1 fruit fly cellular context compared by ENCODE assay signal in genomic region chr3R:16886431-16887154, dm6.
A peak's percentile ranks its signal among the peaks of the same experiment; 100 is the strongest.
TF ChIP-seq lines count a peak whose summit lies in the region.

No protein-coding gene starts in this region.

TF ChIP-seq in whole organism, embryonic, 481 proteins besides CTCF, POLR2A, EP300 and RAD21 (continued from another document):
- TF ChIP-seq CG8388 (GFP tag; optimal IDR thresholded peaks at IDR 0.05; lab: Kevin White, UChicago) (peak; percentile 64), nmo (GFP tag; optimal IDR thresholded peaks at IDR 0.05; lab: Kevin White, UChicago) (peak; percentile 49), CG3407 (GFP tag; optimal IDR thresholded peaks at IDR 0.05; lab: Kevin White, UChicago) (no peak), CG14860 (GFP tag; IDR thresholded peaks at IDR 0.05; lab: Robert Waterston, UW; ENCODE audit: partially characterized antibody) (0 out of 3 replicates have a peak, but pooled peaks have one; percentile 33), Asciz (GFP tag; optimal IDR thresholded peaks at IDR 0.05; lab: Kevin White, UChicago) (peak; percentile 7), Bgb (GFP tag; IDR thresholded peaks at IDR 0.05; lab: Robert Waterston, UW; ENCODE audit: partially characterized antibody) (0 out of 2 replicates have a peak, but pooled peaks have one; percentile 6), MBD-R2 (GFP tag; IDR thresholded peaks at IDR 0.05; lab: Robert Waterston, UW) (no peak), Blimp-1 (GFP tag; optimal IDR thresholded peaks at IDR 0.05; lab: Kevin White, UChicago) (peak; percentile 31), B-H2 (GFP tag; optimal IDR thresholded peaks at IDR 0.05; lab: Kevin White, UChicago) (no peak), unpg (GFP tag; optimal IDR thresholded peaks at IDR 0.05; lab: Kevin White, UChicago) (peak; percentile 19), CG6791 (GFP tag; IDR thresholded peaks at IDR 0.05; lab: Robert Waterston, UW; ENCODE audit: partially characterized antibody) (0 out of 3 replicates have a peak, but pooled peaks have one; percentile 7), CG32532 (GFP tag; IDR thresholded peaks at IDR 0.05; lab: Robert Waterston, UW) (0 out of 2 replicates have a peak, but pooled peaks have one; percentile 11), dysf (GFP tag; IDR thresholded peaks at IDR 0.05; lab: Robert Waterston, UW) (peak; percentile 30; the same call in 1 of the 3 replicates), onecut (GFP tag; IDR thresholded peaks at IDR 0.05; lab: Robert Waterston, UW) (0 out of 2 replicates have a peak, but pooled peaks have one; percentile 7), CG6272 (GFP tag; IDR thresholded peaks at IDR 0.05; lab: Robert Waterston, UW) (no peak), Xrp1 (GFP tag; IDR thresholded peaks at IDR 0.05; lab: Robert Waterston, UW) (peak; percentile 15; the same call in 1 of the 2 replicates), CG11723 (GFP tag; optimal IDR thresholded peaks at IDR 0.05; lab: Kevin White, UChicago) (no peak), CG2712 (tag; optimal IDR thresholded peaks at IDR 0.05; lab: Kevin White, UChicago) (peak; percentile 69), Fer3 (tag; optimal IDR thresholded peaks at IDR 0.05; lab: Kevin White, UChicago) (no peak), CG11696 (GFP tag; IDR thresholded peaks at IDR 0.05; lab: Robert Waterston, UW) (no peak), CG4424 (GFP tag; optimal IDR thresholded peaks at IDR 0.05; lab: Kevin White, UChicago) (no peak), tgo (GFP tag; IDR thresholded peaks at IDR 0.05; lab: Robert Waterston, UW) (no peak; the same call in 2 of the 3 replicates), esg (GFP tag; conservative IDR thresholded peaks at IDR 0.05; lab: Robert Waterston, UW) (peak; percentile 42; the same call in 1 of the 2 replicates), sd (tag; optimal IDR thresholded peaks at IDR 0.05; lab: Kevin White, UChicago) (peak; percentile 5), D19A (tag; optimal IDR thresholded peaks at IDR 0.05; lab: Kevin White, UChicago) (peak; percentile 31), kni (GFP tag; optimal IDR thresholded peaks at IDR 0.05; lab: Kevin White, UChicago) (peak; percentile 69), CG17385 (GFP tag; optimal IDR thresholded peaks at IDR 0.05; lab: Kevin White, UChicago) (no peak), CG32772 (GFP tag; IDR thresholded peaks at IDR 0.05; lab: Robert Waterston, UW) (peak; percentile 32), HLHmδ (GFP tag; optimal IDR thresholded peaks at IDR 0.05; lab: Kevin White, UChicago) (no peak), CG31441 (GFP tag; IDR thresholded peaks at IDR 0.05; lab: Robert Waterston, UW) (peak; percentile 56), sqz (GFP tag; optimal IDR thresholded peaks at IDR 0.05; lab: Kevin White, UChicago) (peak; percentile 68), Hr78 (GFP tag; optimal IDR thresholded peaks at IDR 0.05; lab: Kevin White, UChicago) (peak in 1 of 2 experiments; percentile 21), row (GFP tag; IDR thresholded peaks at IDR 0.05; lab: Robert Waterston, UW) (0 out of 3 replicates have a peak, but pooled peaks have one; percentile 33), phol (tag; optimal IDR thresholded peaks at IDR 0.05; lab: Kevin White, UChicago) (peak; percentile 77), chinmo (GFP tag; IDR thresholded peaks at IDR 0.05; lab: Robert Waterston, UW; ENCODE audit: partially characterized antibody) (0 out of 4 replicates have a peak, but pooled peaks have one; percentile 37), CG10321 (GFP tag; IDR thresholded peaks at IDR 0.05; lab: Robert Waterston, UW) (peak; percentile 90), klu (GFP tag; IDR thresholded peaks at IDR 0.05; lab: Robert Waterston, UW) (no peak), CG13424 (tag; optimal IDR thresholded peaks at IDR 0.05; lab: Kevin White, UChicago) (peak; percentile 53), dmrt99B (tag; optimal IDR thresholded peaks at IDR 0.05; lab: Kevin White, UChicago) (peak; percentile 47), mirr (GFP tag; optimal IDR thresholded peaks at IDR 0.05; lab: Kevin White, UChicago) (no peak), seq (GFP tag; IDR thresholded peaks at IDR 0.05; lab: Robert Waterston, UW) (peak; percentile 94), CG15269 (tag; optimal IDR thresholded peaks at IDR 0.05; lab: Kevin White, UChicago) (peak; percentile 3), Sox100B (GFP tag; optimal IDR thresholded peaks at IDR 0.05; lab: Kevin White, UChicago) (peak; percentile 22), CG17186 (GFP tag; optimal IDR thresholded peaks at IDR 0.05; lab: Kevin White, UChicago) (no peak), ewg (GFP tag; optimal IDR thresholded peaks at IDR 0.05; lab: Kevin White, UChicago) (peak; percentile 98), Nf-YB (GFP tag; optimal IDR thresholded peaks at IDR 0.05; lab: Kevin White, UChicago) (peak; percentile 88), ttk (GFP tag; IDR thresholded peaks at IDR 0.05; lab: Robert Waterston, UW) (0 out of 2 replicates have a peak, but pooled peaks have one; percentile 5), CG10366 (GFP tag; IDR thresholded peaks at IDR 0.05; lab: Robert Waterston, UW) (peak; percentile 13; the same call in 1 of the 2 replicates), CG10147 (GFP tag; optimal IDR thresholded peaks at IDR 0.05; lab: Kevin White, UChicago) (no peak), eyg (GFP tag; optimal IDR thresholded peaks at IDR 0.05; lab: Kevin White, UChicago) (no peak), CG15601 (tag; optimal IDR thresholded peaks at IDR 0.05; lab: Kevin White, UChicago) (peak; percentile 27), twi (tag; optimal IDR thresholded peaks at IDR 0.05; lab: Kevin White, UChicago) (peak; percentile 47), Ets65A (GFP tag; lab: Kevin White, UChicago) (no peak), CG1832 (GFP tag; optimal IDR thresholded peaks at IDR 0.05; lab: Kevin White, UChicago) (peak; percentile 94), Lhr (GFP tag; optimal IDR thresholded peaks at IDR 0.05; lab: Kevin White, UChicago) (no peak), tll (GFP tag; optimal IDR thresholded peaks at IDR 0.05; lab: Kevin White, UChicago) (peak in 1 of 2 experiments; percentile 2), Adf1 (GFP tag; IDR thresholded peaks at IDR 0.05; lab: Robert Waterston, UW) (peak; percentile 66), CG17829 (tag; optimal IDR thresholded peaks at IDR 0.05; lab: Kevin White, UChicago) (peak; percentile 47), fd96Cb (tag; optimal IDR thresholded peaks at IDR 0.05; lab: Kevin White, UChicago) (peak; percentile 16), CG11695 (GFP tag; IDR thresholded peaks at IDR 0.05; lab: Robert Waterston, UW) (0 out of 3 replicates have a peak, but pooled peaks have one; percentile 11), CG10979 (tag; optimal IDR thresholded peaks at IDR 0.05; lab: Kevin White, UChicago) (peak; percentile 56), CG30403 (GFP tag; optimal IDR thresholded peaks at IDR 0.05; lab: Kevin White, UChicago) (peak; percentile 2), Oli (tag; optimal IDR thresholded peaks at IDR 0.05; lab: Kevin White, UChicago) (peak; percentile 23), Nf-YC (tag; optimal IDR thresholded peaks at IDR 0.05; lab: Kevin White, UChicago) (peak; percentile 94), disco-r (GFP tag; optimal IDR thresholded peaks at IDR 0.05; lab: Kevin White, UChicago) (no peak), Rx (GFP tag; IDR thresholded peaks at IDR 0.05; lab: Robert Waterston, UW) (no peak), fd64A (GFP tag; optimal IDR thresholded peaks at IDR 0.05; lab: Kevin White, UChicago) (no peak), dmrt11E (tag; optimal IDR thresholded peaks at IDR 0.05; lab: Kevin White, UChicago) (peak; percentile 63), Eip74EF (GFP tag; optimal IDR thresholded peaks at IDR 0.05; lab: Kevin White, UChicago) (no peak), CG17361 (GFP tag; IDR thresholded peaks at IDR 0.05; lab: Robert Waterston, UW) (peak; percentile 58; the same call in 2 of the 3 replicates), Awh (GFP tag; IDR thresholded peaks at IDR 0.05; lab: Robert Waterston, UW) (0 out of 2 replicates have a peak, but pooled peaks have one; percentile 12), CoRest (tag; optimal IDR thresholded peaks at IDR 0.05; lab: Kevin White, UChicago) (peak; percentile 50), CG6689 (GFP tag; IDR thresholded peaks at IDR 0.05; lab: Robert Waterston, UW) (peak; percentile 45), CG32767 (GFP tag; IDR thresholded peaks at IDR 0.05; lab: Robert Waterston, UW) (0 out of 2 replicates have a peak, but pooled peaks have one; percentile 30), CG7556 (GFP tag; optimal IDR thresholded peaks at IDR 0.05; lab: Kevin White, UChicago) (peak; percentile 38), CG11504 (tag; optimal IDR thresholded peaks at IDR 0.05; lab: Kevin White, UChicago) (peak; percentile 58), Deaf1 (tag; optimal IDR thresholded peaks at IDR 0.05; lab: Kevin White, UChicago) (no peak), CG4360 (GFP tag; IDR thresholded peaks at IDR 0.05; lab: Robert Waterston, UW) (no peak), abd-A (tag; optimal IDR thresholded peaks at IDR 0.05; lab: Kevin White, UChicago) (peak; percentile 66), Hr51 (GFP tag; optimal IDR thresholded peaks at IDR 0.05; lab: Kevin White, UChicago) (peak in 1 of 2 experiments; percentile 54), sr (GFP tag; IDR thresholded peaks at IDR 0.05; lab: Robert Waterston, UW) (peak; percentile 54; the same call in 1 of the 3 replicates), lola (GFP tag; optimal IDR thresholded peaks at IDR 0.05; lab: Kevin White, UChicago) (peak in 1 of 3 experiments; percentile 56), jumu (GFP tag; optimal IDR thresholded peaks at IDR 0.05; lab: Kevin White, UChicago) (no peak), az2 (GFP tag; optimal IDR thresholded peaks at IDR 0.05; lab: Kevin White, UChicago) (no peak), Opbp (GFP tag; IDR thresholded peaks at IDR 0.05; lab: Robert Waterston, UW; ENCODE audit: partially characterized antibody) (no peak), Ravus (GFP tag; IDR thresholded peaks at IDR 0.05; lab: Robert Waterston, UW) (no peak), gem (tag; optimal IDR thresholded peaks at IDR 0.05; lab: Kevin White, UChicago) (peak; percentile 70), CG14710 (tag; optimal IDR thresholded peaks at IDR 0.05; lab: Kevin White, UChicago) (peak; percentile 33), Elba2 (GFP tag; optimal IDR thresholded peaks at IDR 0.05; lab: Kevin White, UChicago) (no peak), CG2678 (tag; optimal IDR thresholded peaks at IDR 0.05; lab: Kevin White, UChicago) (peak; percentile 53), sc (optimal IDR thresholded peaks at IDR 0.05; lab: Kevin White, UChicago) (no peak), sc (GFP tag; optimal IDR thresholded peaks at IDR 0.05; lab: Kevin White, UChicago) (peak; percentile 4), CG12942 (GFP tag; optimal IDR thresholded peaks at IDR 0.05; lab: Kevin White, UChicago) (no peak), Kr (GFP tag; optimal IDR thresholded peaks at IDR 0.05; lab: Kevin White, UChicago) (peak; percentile 2), insv (GFP tag; optimal IDR thresholded peaks at IDR 0.05; lab: Kevin White, UChicago) (peak in 1 of 2 experiments; percentile 47), E2f2 (GFP tag; IDR thresholded peaks at IDR 0.05; lab: Robert Waterston, UW) (no peak), CG1792 (GFP tag; optimal IDR thresholded peaks at IDR 0.05; lab: Kevin White, UChicago) (no peak), CG12104 (GFP tag; optimal IDR thresholded peaks at IDR 0.05; lab: Kevin White, UChicago) (no peak), Camta (GFP tag; optimal IDR thresholded peaks at IDR 0.05; lab: Kevin White, UChicago) (no peak), vfl (GFP tag; optimal IDR thresholded peaks at IDR 0.05; lab: Kevin White, UChicago) (peak; percentile 30), CG18262 (tag; optimal IDR thresholded peaks at IDR 0.05; lab: Kevin White, UChicago) (peak; percentile 66), Dp (GFP tag; optimal IDR thresholded peaks at IDR 0.05; lab: Kevin White, UChicago) (no peak), grau (tag; optimal IDR thresholded peaks at IDR 0.05; lab: Kevin White, UChicago) (peak; percentile 53), CG33557 (GFP tag; optimal IDR thresholded peaks at IDR 0.05; lab: Kevin White, UChicago) (peak; percentile 29)
